Fruit fly (Drosophila melanogaster): Measurements from ENCODE around the gene CG31465.

CG31465 gene

DNA sequence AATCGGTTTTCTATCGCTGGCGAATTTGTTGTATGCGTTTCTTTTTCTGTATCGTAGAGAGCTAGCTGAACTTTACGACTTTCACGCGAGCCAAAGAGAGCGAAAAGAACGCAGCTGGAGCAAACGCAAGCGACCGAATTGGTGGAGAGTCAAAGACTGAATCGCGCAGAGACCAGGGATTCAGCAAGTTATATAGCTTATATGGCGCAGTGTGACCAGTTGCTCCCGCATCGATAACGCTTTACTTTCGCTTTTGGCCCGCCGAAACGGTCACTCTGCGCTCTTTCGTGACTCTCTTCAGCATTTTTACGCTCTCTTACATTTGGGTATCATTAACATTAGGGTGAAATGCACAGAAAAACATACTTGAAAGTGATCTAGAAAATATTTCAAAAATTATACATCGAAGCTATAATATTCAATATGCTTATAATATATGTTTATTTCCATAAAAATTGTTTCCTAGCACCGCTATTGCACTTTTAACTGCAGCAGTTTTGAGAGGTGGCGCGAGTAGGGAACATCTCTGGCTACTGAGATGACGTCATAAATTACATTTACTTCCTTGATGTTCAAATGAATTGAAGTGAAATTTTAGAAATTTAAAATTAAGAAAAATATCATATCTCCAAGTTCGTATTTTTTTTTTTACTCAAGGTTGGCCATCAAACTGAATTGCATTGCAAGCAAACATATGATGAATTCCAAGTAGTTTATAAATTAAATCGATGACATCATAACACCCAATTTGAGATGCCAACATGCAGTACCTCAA is 24.3 kb upstream of the CG31465 start, which contains the start of gene glec (continued):
- TF ChIP-seq CG12942 (GFP tag; optimal IDR thresholded peaks at IDR 0.05) (peak; percentile 16), CG11560 (tag; IDR thresholded peaks at IDR 0.05) (no peak), CG18764 (GFP tag; optimal IDR thresholded peaks at IDR 0.05) (no peak), nom (GFP tag; optimal IDR thresholded peaks at IDR 0.05) (peak; percentile 46), oc (tag; optimal IDR thresholded peaks at IDR 0.05) (peak; percentile 71), gt (GFP tag; IDR thresholded peaks at IDR 0.05) (no peak), CG14710 (tag; optimal IDR thresholded peaks at IDR 0.05) (peak; percentile 6), CG2199 (GFP tag; IDR thresholded peaks at IDR 0.05) (peak; percentile 86; the same call in 2 of the 3 replicates), ewg (GFP tag; optimal IDR thresholded peaks at IDR 0.05) (peak; percentile 5), CG18599 (GFP tag; optimal IDR thresholded peaks at IDR 0.05) (no peak), z (GFP tag; IDR thresholded peaks at IDR 0.05) (no peak), CG12219 (GFP tag; optimal IDR thresholded peaks at IDR 0.05) (peak; percentile 33), ac (GFP tag; optimal IDR thresholded peaks at IDR 0.05) (no peak), Vsx1 (GFP tag; optimal IDR thresholded peaks at IDR 0.05) (no peak), gcm (GFP tag; optimal IDR thresholded peaks at IDR 0.05) (peak; percentile 4), cato (GFP tag; optimal IDR thresholded peaks at IDR 0.05; ENCODE audit: borderline replicate concordance) (no peak), gcm2 (GFP tag; optimal IDR thresholded peaks at IDR 0.05) (no peak), TFAM (GFP tag; optimal IDR thresholded peaks at IDR 0.05) (no peak), CG10147 (GFP tag; optimal IDR thresholded peaks at IDR 0.05) (no peak), CG8478 (optimal IDR thresholded peaks at IDR 0.05) (no peak), amos (GFP tag; IDR thresholded peaks at IDR 0.05; ENCODE audit: partially characterized antibody) (peak; percentile 49; the same call in 1 of the 2 replicates), nerfin-2 (GFP tag; IDR thresholded peaks at IDR 0.05; ENCODE audit: partially characterized antibody) (peak; percentile 33; the same call in 1 of the 2 replicates), Hmr (GFP tag; optimal IDR thresholded peaks at IDR 0.05) (peak; percentile 61), grn (GFP tag; optimal IDR thresholded peaks at IDR 0.05) (peak; percentile 7), CG2202 (tag; optimal IDR thresholded peaks at IDR 0.05) (no peak), dan (GFP tag; IDR thresholded peaks at IDR 0.05) (no peak), croc (GFP tag; conservative IDR thresholded peaks at IDR 0.05) (no peak), schlank (tag; optimal IDR thresholded peaks at IDR 0.05) (peak; percentile 18), ap (GFP tag; IDR thresholded peaks at IDR 0.05) (0 out of 2 replicates have a peak, but pooled peaks have one; percentile 24), sna (GFP tag; IDR thresholded peaks at IDR 0.05; ENCODE audit: partially characterized antibody) (peak; percentile 36; the same call in 1 of the 2 replicates), disco-r (GFP tag; optimal IDR thresholded peaks at IDR 0.05) (no peak), zf30C (GFP tag; optimal IDR thresholded peaks at IDR 0.05) (peak; percentile 55), Abd-B (GFP tag; optimal IDR thresholded peaks at IDR 0.05) (no peak), CkIIα-i1 (GFP tag; IDR thresholded peaks at IDR 0.05) (no peak), Hmx (GFP tag; optimal IDR thresholded peaks at IDR 0.05) (peak; percentile 65), bab2 (GFP tag; optimal IDR thresholded peaks at IDR 0.05) (no peak), Camta (GFP tag; optimal IDR thresholded peaks at IDR 0.05) (no peak), CG12391 (tag; optimal IDR thresholded peaks at IDR 0.05) (peak; percentile 60), bbx (GFP tag; IDR thresholded peaks at IDR 0.05; ENCODE audit: partially characterized antibody) (peak; percentile 82), CG9215 (GFP tag; IDR thresholded peaks at IDR 0.05) (no peak), PHDP (tag; optimal IDR thresholded peaks at IDR 0.05) (peak; percentile 16), CG10274 (GFP tag; optimal IDR thresholded peaks at IDR 0.05) (no peak), onecut (GFP tag; IDR thresholded peaks at IDR 0.05) (peak; percentile 62), mam (GFP tag; optimal IDR thresholded peaks at IDR 0.05) (no peak), D19B (GFP tag; optimal IDR thresholded peaks at IDR 0.05) (no peak), CG7987 (GFP tag; optimal IDR thresholded peaks at IDR 0.05) (peak; percentile 61), twi (tag; optimal IDR thresholded peaks at IDR 0.05) (no peak), CG4730 (GFP tag; IDR thresholded peaks at IDR 0.05) (no peak), rib (GFP tag; IDR thresholded peaks at IDR 0.05) (peak; percentile 75)
